Worm (Caenorhabditis elegans) whole organism, L4 larva: ENCODE data around the gene clec-136.
A peak's percentile ranks its signal among the peaks of the same experiment; 100 is the strongest.

ENCODE experiments used
- Y75B8A.6 ChIP-seq: fragments of 200-800 bp; sonication (Bioruptor generic); IDR thresholded peaks from 2 replicates; pipeline ENCODE4 v1.3.6; 2022; ENCODE audit warnings: missing genetic modification reagents, missing genetic modification characterization, missing compliant biosample characterization
- ZK546.5 ChIP-seq, 2 experiments: sonication (generic microtip); optimal IDR thresholded peaks; 2 replicates each; lab custom pipeline; 2017; ENCODE audit warnings: missing biosample characterization in 2 of 2, missing genetic modification characterization in 2 of 2
- dve-1 ChIP-seq: sonication (generic microtip); optimal IDR thresholded peaks from 2 replicates; lab custom pipeline; 2017; ENCODE audit warnings: antibody characterized with exemption, mild to moderate bottlenecking, missing genetic modification characterization, missing compliant biosample characterization; ENCODE audit not compliant: insufficient read depth
- hif-1 ChIP-seq, 2 experiments: sonication (generic microtip); optimal IDR thresholded peaks; 2 replicates each; lab custom pipeline; 2016 to 2017; ENCODE audit warnings: missing compliant biosample characterization in 2 of 2, missing genetic modification characterization in 2 of 2, missing genetic modification reagents in 2 of 2, missing genotype in 2 of 2, mild to moderate bottlenecking in 1 of 2

DNA sequence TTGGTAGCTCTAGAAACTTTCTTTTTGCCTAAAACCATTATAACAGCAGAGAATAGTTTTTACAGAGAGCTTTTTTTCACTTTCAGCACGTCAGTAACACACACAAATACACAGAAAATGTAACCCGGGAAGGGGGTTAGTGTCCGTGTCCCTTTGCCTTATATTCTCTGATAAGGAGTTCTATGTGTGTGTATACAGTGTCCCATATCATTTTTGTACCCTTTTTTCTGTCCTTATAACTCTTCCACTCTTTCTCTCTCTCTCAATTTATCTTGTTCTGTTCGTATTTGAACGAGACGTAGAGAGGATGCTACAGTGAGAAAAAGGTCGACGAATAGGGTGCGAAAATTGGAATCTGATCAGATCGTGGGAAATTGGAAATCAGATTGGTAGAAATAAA, 17.5 kb downstream of the clec-136 start:
- TF ChIP-seq dve-1 (peak; percentile 30), Y75B8A.6 (no peak), ZK546.5 (tag; optimal IDR thresholded peaks at IDR 0.05; lab: Kevin White, UChicago) (no peak), hif-1 (tag; optimal IDR thresholded peaks at IDR 0.05; lab: Kevin White, UChicago) (no peak)
